Worm (Caenorhabditis elegans): ENCODE data around the gene C04E7.1.

ce11 chrX:380505-380904, 22.6 kb downstream of the C04E7.1 start, which contains the start of gene R04A9.3:
- TF ChIP-seq ztf-23 (GFP tag; IDR thresholded peaks at IDR 0.05) (no peak), med-1 (GFP tag; optimal IDR thresholded peaks at IDR 0.05; ENCODE audit: insufficient read depth) (no peak), T22C8.4 (GFP tag; IDR thresholded peaks at IDR 0.05) (no peak), ref-1 (GFP tag; conservative IDR thresholded peaks at IDR 0.05) (no peak), tab-1 (GFP tag; IDR thresholded peaks at IDR 0.05) (no peak)

Data from whole organism, midembryonic.